Fruit fly (Drosophila melanogaster) whole organism, wandering third instar larva: ENCODE results near the gene Cdc42.

Experiments
- Abd-B ChIP-seq: fragments of >200 bp; optimal IDR thresholded peaks from 2 replicates; lab custom pipeline; 2017; ENCODE audit warnings: missing biosample characterization, missing genetic modification characterization
- CG32264 ChIP-seq: fragments of 200-800 bp; sonication (Bioruptor generic); optimal IDR thresholded peaks from 2 replicates; lab custom pipeline; 2016; ENCODE audit warnings: missing biosample characterization, missing genetic modification characterization
- CG9705 ChIP-seq: fragments of 200-800 bp; sonication (Bioruptor generic); optimal IDR thresholded peaks from 2 replicates; lab custom pipeline; 2018; ENCODE audit warnings: missing biosample characterization, mild to moderate bottlenecking, missing genetic modification characterization
- CrebA ChIP-seq: fragments of 200-800 bp; sonication (Bioruptor generic); optimal IDR thresholded peaks from 2 replicates; lab custom pipeline; 2016; ENCODE audit warnings: missing biosample characterization, mild to moderate bottlenecking, missing genetic modification characterization, borderline replicate concordance
- Dif ChIP-seq: fragments of 200-275, 200-300 bp; sonication (Bioruptor generic); optimal IDR thresholded peaks from 2 replicates; lab custom pipeline; 2018; ENCODE audit warnings: missing biosample characterization, missing genetic modification characterization; ENCODE audit not compliant: partially characterized antibody
- GATAd ChIP-seq: sonication (Bioruptor generic); optimal IDR thresholded peaks from 2 replicates; lab custom pipeline; 2016; ENCODE audit warnings: missing biosample characterization, missing genetic modification characterization
- HLH106 ChIP-seq: fragments of 200-800 bp; optimal IDR thresholded peaks from 3 replicates; lab custom pipeline; 2019; ENCODE audit warnings: missing biosample characterization, mild to moderate bottlenecking, missing genetic modification characterization, moderate library complexity
- Hnf4 ChIP-seq: fragments of 200-800 bp; sonication (Bioruptor generic); optimal IDR thresholded peaks from 2 replicates; lab custom pipeline; 2016; ENCODE audit warnings: missing biosample characterization, mild to moderate bottlenecking, missing genetic modification characterization
- Hr78 ChIP-seq: fragments of >200 bp; optimal IDR thresholded peaks from 2 replicates; lab custom pipeline; 2017; ENCODE audit warnings: missing biosample characterization, missing genetic modification characterization
- Hr83 ChIP-seq: fragments of 200-300 bp; sonication (Bioruptor generic); optimal IDR thresholded peaks from 2 replicates; lab custom pipeline; 2016; ENCODE audit warnings: missing biosample characterization, mild to moderate bottlenecking, missing genetic modification characterization, moderate library complexity; ENCODE audit not compliant: poor library complexity, severe bottlenecking
- Jra ChIP-seq: sonication (Bioruptor generic); optimal IDR thresholded peaks from 2 replicates; lab custom pipeline; 2016; ENCODE audit warnings: missing biosample characterization, missing genetic modification characterization
- Mio ChIP-seq: sonication (Bioruptor generic); optimal IDR thresholded peaks from 2 replicates; lab custom pipeline; 2016; ENCODE audit warnings: missing biosample characterization, missing genetic modification characterization
- Myc ChIP-seq: fragments of >200 bp; optimal IDR thresholded peaks from 2 replicates; lab custom pipeline; 2017
- N ChIP-seq: fragments of >200 bp; optimal IDR thresholded peaks from 2 replicates; lab custom pipeline; 2018; ENCODE audit warnings: missing biosample characterization, missing external identifiers, missing genetic modification characterization
- OdsH ChIP-seq: fragments of 200-800 bp; sonication (Bioruptor generic); optimal IDR thresholded peaks from 2 replicates; lab custom pipeline; 2016; ENCODE audit warnings: missing biosample characterization, mild to moderate bottlenecking, missing genetic modification characterization
- Rel ChIP-seq, 2 experiments: fragments of 200-800 bp; sonication (Bioruptor generic) in 1 of 2; optimal IDR thresholded peaks; 2 replicates in 1 of 2; 3 replicates in 1 of 2; lab custom pipeline; 2016 to 2019; ENCODE audit warnings: mild to moderate bottlenecking in 2 of 2, missing biosample characterization in 2 of 2, missing genetic modification characterization in 2 of 2, moderate library complexity in 1 of 2
- Sp1 ChIP-seq: fragments of 200-800 bp; sonication (Bioruptor generic); optimal IDR thresholded peaks from 3 replicates; lab custom pipeline; 2019; ENCODE audit warnings: missing biosample characterization, mild to moderate bottlenecking, missing genetic modification characterization, moderate library complexity
- Vsx2 ChIP-seq: fragments of 200-300, 225-300 bp; sonication (Bioruptor generic); optimal IDR thresholded peaks from 2 replicates; lab custom pipeline; 2018; ENCODE audit warnings: missing biosample characterization, missing genetic modification characterization; ENCODE audit not compliant: partially characterized antibody
- br ChIP-seq: fragments of 200-800 bp; sonication (Bioruptor generic); optimal IDR thresholded peaks from 2 replicates; lab custom pipeline; 2016; ENCODE audit warnings: missing biosample characterization, missing genetic modification characterization
- brk ChIP-seq: fragments of 200-800 bp; sonication (Bioruptor generic); optimal IDR thresholded peaks from 2 replicates; lab custom pipeline; 2016; ENCODE audit warnings: missing biosample characterization, mild to moderate bottlenecking, missing genetic modification characterization
- dl ChIP-seq, 2 experiments: fragments of 175-275, 200-275 bp in 1 of 2; fragments of 200-275 bp in 1 of 2; sonication (Bioruptor generic); optimal IDR thresholded peaks; lab custom pipeline; 2018; ENCODE audit warnings: mild to moderate bottlenecking in 2 of 2, missing biosample characterization in 2 of 2, missing genetic modification characterization in 2 of 2, moderate library complexity in 2 of 2; ENCODE audit not compliant: partially characterized antibody in 2 of 2, insufficient read depth in 1 of 2
- dmrt93B ChIP-seq: fragments of 200-800 bp; sonication (Bioruptor generic); optimal IDR thresholded peaks from 2 replicates; lab custom pipeline; 2018; ENCODE audit warnings: missing biosample characterization, mild to moderate bottlenecking, missing genetic modification characterization
- ey ChIP-seq: fragments of 200-800 bp; sonication (Bioruptor generic); optimal IDR thresholded peaks from 2 replicates; lab custom pipeline; 2016; ENCODE audit warnings: missing biosample characterization, missing genetic modification characterization
- foxo ChIP-seq, 2 experiments: fragments of 200-800 bp; sonication (Bioruptor generic); optimal IDR thresholded peaks; 2 replicates in 1 of 2; 3 replicates in 1 of 2; lab custom pipeline; 2016 to 2017; ENCODE audit warnings: missing biosample characterization in 2 of 2, missing genetic modification characterization in 2 of 2
- fru ChIP-seq: fragments of 200-800 bp; sonication (Bioruptor generic); optimal IDR thresholded peaks from 3 replicates; lab custom pipeline; 2016; ENCODE audit warnings: missing biosample characterization, mild to moderate bottlenecking, missing genetic modification characterization
- h ChIP-seq: fragments of 200-800 bp; sonication (Bioruptor generic); optimal IDR thresholded peaks from 3 replicates; lab custom pipeline; 2016; ENCODE audit warnings: missing biosample characterization, mild to moderate bottlenecking, missing genetic modification characterization
- jim ChIP-seq: fragments of 175-275, 200-325 bp; sonication (Bioruptor generic); optimal IDR thresholded peaks from 2 replicates; lab custom pipeline; 2016; ENCODE audit warnings: missing biosample characterization, mild to moderate bottlenecking, missing genetic modification characterization
- lola ChIP-seq: fragments of >200 bp; optimal IDR thresholded peaks from 2 replicates; lab custom pipeline; 2017; ENCODE audit warnings: missing biosample characterization, missing genetic modification characterization
- pan ChIP-seq: fragments of >200 bp; optimal IDR thresholded peaks from 2 replicates; lab custom pipeline; 2017
- psq ChIP-seq: fragments of 200-800 bp; sonication (Bioruptor generic); optimal IDR thresholded peaks from 3 replicates; lab custom pipeline; 2017; ENCODE audit warnings: missing biosample characterization, mild to moderate bottlenecking, missing genetic modification characterization, moderate library complexity
- sv ChIP-seq: fragments of 200-800 bp; sonication (Bioruptor generic); optimal IDR thresholded peaks from 3 replicates; lab custom pipeline; 2016; ENCODE audit warnings: missing biosample characterization, missing genetic modification characterization
- tai ChIP-seq: sonication (Bioruptor generic); optimal IDR thresholded peaks from 2 replicates; lab custom pipeline; 2016; ENCODE audit warnings: missing biosample characterization, missing genetic modification characterization
- usp ChIP-seq: fragments of >200 bp; optimal IDR thresholded peaks from 2 replicates; lab custom pipeline; 2017; ENCODE audit warnings: missing biosample characterization, missing genetic modification characterization
- woc ChIP-seq: sonication (Bioruptor generic); optimal IDR thresholded peaks from 2 replicates; lab custom pipeline; 2016; ENCODE audit warnings: missing biosample characterization, mild to moderate bottlenecking, missing genetic modification characterization

Cdc42 gene

DNA sequence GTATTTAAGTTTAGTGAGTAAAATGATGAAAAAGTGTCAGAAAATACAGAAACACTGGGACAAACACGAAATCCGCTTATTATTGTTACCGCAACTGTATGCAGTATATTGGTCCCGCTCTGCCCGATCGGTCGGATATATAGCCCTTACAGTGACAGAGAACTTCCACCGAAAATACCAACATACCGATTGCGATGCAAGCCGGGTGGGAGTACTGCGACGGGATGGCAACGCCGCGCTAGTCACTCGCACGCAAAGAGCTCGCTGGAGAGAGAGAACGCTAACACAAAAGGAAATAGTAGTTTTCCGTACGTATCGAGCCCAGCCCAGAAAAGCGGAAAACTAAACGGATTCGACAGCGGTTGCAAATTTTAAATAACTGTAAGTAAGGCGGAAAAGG, at the start of gene Cdc42:
Cdc42 (plus strand) TSS at position 247 of the 400 bp plus-strand sequence.
- TF ChIP-seq OdsH, result no peak
- peak; percentile 12 for TF ChIP-seq Hr83 (GFP tag; lab: Kevin White, UChicago)

dm6 chrX:19651757-19652419, 45.0 kb upstream of the Cdc42 start, which contains the start of the genes Ranbp21 and Elys:
Gene Ranbp21, minus strand, starts transcription at chrX:19652269.
Gene Elys, plus strand, starts transcription at chrX:19652305.
- TF ChIP-seq Abd-B (no peak), pan (lab: Kevin White, UChicago) (no peak), ey (GFP tag; lab: Kevin White, UChicago) (peak; percentile 59), sv (peak; percentile 0), HLH106 (tag; lab: Kevin White, UChicago) (peak; percentile 56), Sp1 (GFP tag; lab: Kevin White, UChicago) (peak; percentile 24), CG9705 (peak; percentile 44), foxo (GFP tag; optimal IDR thresholded peaks at IDR 0.05; lab: Kevin White, UChicago) (peak in 1 of 2 experiments; percentile 66), psq (GFP tag; lab: Kevin White, UChicago) (peak; percentile 40)

DNA sequence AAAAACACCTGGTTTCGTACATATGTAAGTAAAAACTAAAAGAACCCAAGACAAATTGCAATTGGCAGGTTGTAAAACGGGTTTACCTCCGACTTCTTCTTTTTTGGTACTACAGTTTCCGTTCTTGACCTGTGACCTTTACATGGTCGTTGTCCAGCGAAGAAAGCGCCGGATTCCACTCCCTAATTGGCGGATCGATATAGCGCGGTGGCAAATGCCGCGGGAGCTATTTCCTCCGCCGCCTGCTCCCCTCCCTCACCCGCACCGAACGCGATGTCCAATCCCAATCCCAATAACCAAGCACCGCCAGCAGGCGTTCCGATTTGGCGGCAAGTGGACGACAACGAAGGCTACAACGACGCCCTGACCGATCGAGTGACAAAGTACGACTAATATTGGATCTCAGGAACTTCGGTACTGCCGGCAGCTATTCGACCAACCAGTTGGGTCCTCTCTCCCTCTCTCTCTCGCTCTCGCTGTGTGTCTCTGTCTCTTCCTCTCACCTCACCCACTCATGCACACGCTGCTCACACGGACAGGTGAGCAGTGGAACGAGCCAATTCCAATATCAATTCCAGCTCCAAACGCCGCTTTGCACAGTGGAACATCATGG, 34.2 kb upstream of the Cdc42 start:
- no peak for TF ChIP-seq CrebA (GFP tag; lab: Kevin White, UChicago)
- TF ChIP-seq jim, result no peak
- TF ChIP-seq Abd-B, result no peak
- peak; percentile 85 for TF ChIP-seq Vsx2 (GFP tag; lab: Kevin White, UChicago)
- no peak for TF ChIP-seq brk (GFP tag; lab: Kevin White, UChicago)
- TF ChIP-seq Dif (GFP tag; lab: Kevin White, UChicago), result peak; percentile 90
- no peak for TF ChIP-seq Rel (GFP tag; optimal IDR thresholded peaks at IDR 0.05; lab: Kevin White, UChicago)
- TF ChIP-seq Rel (tag; optimal IDR thresholded peaks at IDR 0.05; lab: Kevin White, UChicago), result no peak
- TF ChIP-seq dmrt93B, result no peak
- no peak for TF ChIP-seq fru (GFP tag; lab: Kevin White, UChicago)
- TF ChIP-seq N (GFP tag; lab: Kevin White, UChicago), result no peak
- TF ChIP-seq Mio, result no peak
- TF ChIP-seq CG32264 (GFP tag; lab: Kevin White, UChicago), result no peak
- no peak for TF ChIP-seq br (GFP tag; lab: Kevin White, UChicago)
- TF ChIP-seq CG9705, result no peak
- TF ChIP-seq lola, result no peak
- no peak for TF ChIP-seq ey (GFP tag; lab: Kevin White, UChicago)
- no peak for TF ChIP-seq GATAd (GFP tag; lab: Kevin White, UChicago)
- TF ChIP-seq OdsH, result no peak
- TF ChIP-seq dl (GFP tag; optimal IDR thresholded peaks at IDR 0.05; lab: Kevin White, UChicago; ENCODE audit: insufficient read depth in 1 of 2, partially characterized antibody in 2 of 2), result peak in 1 of 2 experiments; percentile 74
- TF ChIP-seq Hnf4 (GFP tag; lab: Kevin White, UChicago), result no peak
- no peak for TF ChIP-seq psq (GFP tag; lab: Kevin White, UChicago)
- no peak for TF ChIP-seq Hr78 (GFP tag; lab: Kevin White, UChicago)
- TF ChIP-seq tai (GFP tag; lab: Kevin White, UChicago), result no peak
- TF ChIP-seq sv, result no peak
- no peak for TF ChIP-seq Myc (lab: Kevin White, UChicago)
- peak; percentile 53 for TF ChIP-seq Hr83 (GFP tag; lab: Kevin White, UChicago)
- no peak for TF ChIP-seq foxo (GFP tag; optimal IDR thresholded peaks at IDR 0.05; lab: Kevin White, UChicago)
- TF ChIP-seq Jra, result no peak
- TF ChIP-seq Sp1 (GFP tag; lab: Kevin White, UChicago), result no peak
- TF ChIP-seq usp (GFP tag; lab: Kevin White, UChicago), result no peak
- TF ChIP-seq h (GFP tag; lab: Kevin White, UChicago), result no peak
- TF ChIP-seq woc (GFP tag; lab: Kevin White, UChicago), result no peak
